Fruit fly (Drosophila melanogaster) whole organism, embryonic: ENCODE data around the gene Prp3.
A peak's percentile ranks its signal among the peaks of the same experiment; 100 is the strongest.

Experiments used
- Asciz ChIP-seq: fragments of 200-800 bp; sonication (Bioruptor generic); optimal IDR thresholded peaks from 2 replicates; lab custom pipeline; 2017; ENCODE audit warnings: missing biosample characterization, mild to moderate bottlenecking, missing genetic modification characterization, missing genetic modification reagents
- C15 ChIP-seq: fragments of 200-800 bp; sonication (Bioruptor generic); IDR thresholded peaks from 3 replicates; pipeline ENCODE4 v1.3.6; 2022; ENCODE audit warnings: missing biosample characterization, missing genetic modification characterization
- CG10209 ChIP-seq: fragments of 200-800 bp; sonication (Bioruptor generic); optimal IDR thresholded peaks from 3 replicates; lab custom pipeline; 2017; ENCODE audit warnings: missing biosample characterization, mild to moderate bottlenecking, missing genetic modification characterization, missing genetic modification reagents
- CG10267 ChIP-seq: fragments of 200-800 bp; sonication (Bioruptor generic); optimal IDR thresholded peaks from 2 replicates; lab custom pipeline; 2018; ENCODE audit warnings: missing biosample characterization, mild to moderate bottlenecking, missing genetic modification characterization, moderate library complexity
- CG12104 ChIP-seq: fragments of 200-800 bp; sonication (Bioruptor generic); optimal IDR thresholded peaks from 3 replicates; lab custom pipeline; 2016; ENCODE audit warnings: missing biosample characterization, missing genetic modification characterization
- CG14667 ChIP-seq: fragments of 200-800 bp; sonication (Bioruptor generic); IDR thresholded peaks from 2 replicates; pipeline ENCODE4 v1.3.6; 2022; ENCODE audit warnings: missing biosample characterization, missing genetic modification characterization
- CG14860 ChIP-seq: fragments of 200-800 bp; sonication (Bioruptor generic); IDR thresholded peaks from 3 replicates; pipeline ENCODE4 v1.3.6; 2022; ENCODE audit warnings: missing biosample characterization, missing genetic modification characterization; ENCODE audit not compliant: partially characterized antibody
- CG15696 ChIP-seq: fragments of 200-800 bp; sonication (Bioruptor generic); optimal IDR thresholded peaks from 2 replicates; lab custom pipeline; 2019; ENCODE audit warnings: missing biosample characterization, mild to moderate bottlenecking, missing genetic modification characterization, moderate library complexity
- CG17912 ChIP-seq: fragments of 200-800 bp; sonication (Bioruptor generic); optimal IDR thresholded peaks from 2 replicates; lab custom pipeline; 2018; ENCODE audit warnings: missing biosample characterization, mild to moderate bottlenecking, missing genetic modification characterization
- CG2875 ChIP-seq: fragments of 200-800 bp; sonication (Bioruptor generic); optimal IDR thresholded peaks from 2 replicates; lab custom pipeline; 2017; ENCODE audit warnings: missing biosample characterization, mild to moderate bottlenecking, missing genetic modification characterization, missing genetic modification reagents
- CG34224 ChIP-seq: fragments of 200-800 bp; sonication (Bioruptor generic); IDR thresholded peaks from 3 replicates; pipeline ENCODE4 v1.3.6; 2022; ENCODE audit warnings: missing biosample characterization, missing genetic modification characterization; ENCODE audit not compliant: partially characterized antibody
- CG3995 ChIP-seq: fragments of 200-800 bp; sonication (Bioruptor generic); optimal IDR thresholded peaks from 3 replicates; lab custom pipeline; 2016; ENCODE audit warnings: missing biosample characterization, missing genetic modification characterization
- CG6175 ChIP-seq: fragments of 200-800 bp; sonication (Bioruptor generic); IDR thresholded peaks from 3 replicates; pipeline ENCODE4 v1.3.6; 2022; ENCODE audit warnings: missing biosample characterization, missing genetic modification characterization
- CG6254 ChIP-seq: fragments of 200-800 bp; sonication (Bioruptor generic); optimal IDR thresholded peaks from 3 replicates; lab custom pipeline; 2017; ENCODE audit warnings: mild to moderate bottlenecking, missing biosample characterization, missing genetic modification reagents, missing genetic modification characterization
- CG8388 ChIP-seq: fragments of 200-800 bp; sonication (Bioruptor generic); optimal IDR thresholded peaks from 2 replicates; lab custom pipeline; 2019; ENCODE audit warnings: missing biosample characterization, mild to moderate bottlenecking, missing genetic modification characterization, moderate library complexity
- Doc3 ChIP-seq: fragments of 200-800 bp; sonication (Bioruptor generic); IDR thresholded peaks from 3 replicates; pipeline ENCODE4 v1.3.6; 2022; ENCODE audit warnings: missing biosample characterization, missing genetic modification characterization; ENCODE audit not compliant: partially characterized antibody
- Eip74EF ChIP-seq, 2 experiments: fragments of 200-800 bp in 1 of 2; fragments of >200 bp in 1 of 2; sonication (Bioruptor generic) in 1 of 2; optimal IDR thresholded peaks; 2 replicates each; lab custom pipeline; 2017 to 2019; ENCODE audit warnings: missing biosample characterization in 2 of 2, missing genetic modification characterization in 2 of 2, mild to moderate bottlenecking in 1 of 2, moderate library complexity in 1 of 2
- Elba2 ChIP-seq: fragments of 200-800 bp; sonication (Bioruptor generic); optimal IDR thresholded peaks from 3 replicates; lab custom pipeline; 2016; ENCODE audit warnings: missing biosample characterization, missing genetic modification characterization
- HLH3B ChIP-seq: fragments of 200-800 bp; sonication (Bioruptor generic); IDR thresholded peaks from 2 replicates; pipeline ENCODE4 v1.3.6; 2022; ENCODE audit warnings: missing biosample characterization, missing genetic modification characterization
- Neu2 ChIP-seq: fragments of 200-800 bp; sonication (Bioruptor generic); optimal IDR thresholded peaks from 3 replicates; lab custom pipeline; 2016; ENCODE audit warnings: missing biosample characterization, missing genetic modification characterization, borderline replicate concordance
- Sin3A ChIP-seq: fragments of >200 bp; optimal IDR thresholded peaks from 2 replicates; lab custom pipeline; 2018
- ab ChIP-seq: fragments of 200-800 bp; sonication (Bioruptor generic); optimal IDR thresholded peaks from 2 replicates; lab custom pipeline; 2016; ENCODE audit warnings: missing biosample characterization, missing genetic modification characterization
- ac ChIP-seq: fragments of 200-800 bp; sonication (Bioruptor generic); optimal IDR thresholded peaks from 3 replicates; lab custom pipeline; 2017; ENCODE audit warnings: missing biosample characterization, mild to moderate bottlenecking, missing genetic modification characterization
- ara ChIP-seq: fragments of 200-800 bp; sonication (Bioruptor generic); IDR thresholded peaks from 2 replicates; pipeline ENCODE4 v1.3.6; 2022; ENCODE audit warnings: missing biosample characterization, missing genetic modification characterization
- bigmax ChIP-seq: fragments of 200-800 bp; sonication (Bioruptor generic); optimal IDR thresholded peaks from 2 replicates; lab custom pipeline; 2018; ENCODE audit warnings: missing biosample characterization, mild to moderate bottlenecking, missing genetic modification characterization
- btn ChIP-seq: fragments of 200-800 bp; sonication (Bioruptor generic); optimal IDR thresholded peaks from 2 replicates; lab custom pipeline; 2016; ENCODE audit warnings: missing biosample characterization, missing genetic modification characterization
- chn ChIP-seq: fragments of 200-800 bp; sonication (Bioruptor generic); optimal IDR thresholded peaks from 2 replicates; lab custom pipeline; 2016; ENCODE audit warnings: missing biosample characterization, missing genetic modification characterization
- ci ChIP-seq: fragments of 200-800 bp; sonication (Bioruptor generic); IDR thresholded peaks from 3 replicates; pipeline ENCODE4 v1.3.6; 2022; ENCODE audit warnings: missing biosample characterization, missing genetic modification characterization
- dmrt11E ChIP-seq: fragments of 200-800 bp; sonication (Bioruptor generic); optimal IDR thresholded peaks from 3 replicates; lab custom pipeline; 2018; ENCODE audit warnings: missing biosample characterization, mild to moderate bottlenecking, missing genetic modification characterization, moderate library complexity
- esg ChIP-seq: fragments of 200-800 bp; sonication (Bioruptor generic); conservative IDR thresholded peaks from 2 replicates; pipeline ENCODE4 v1.3.6; 2022; ENCODE audit warnings: missing biosample characterization, missing genetic modification characterization
- exex ChIP-seq: fragments of 200-800 bp; sonication (Bioruptor generic); optimal IDR thresholded peaks from 4 replicates; lab custom pipeline; 2018; ENCODE audit warnings: missing biosample characterization, mild to moderate bottlenecking, missing genetic modification characterization, moderate library complexity
- grau ChIP-seq: fragments of 200-800 bp; optimal IDR thresholded peaks from 3 replicates; lab custom pipeline; 2019; ENCODE audit warnings: missing biosample characterization, mild to moderate bottlenecking, missing genetic modification characterization, moderate library complexity
- gsb ChIP-seq: fragments of 200-800 bp; sonication (Bioruptor generic); IDR thresholded peaks from 2 replicates; pipeline ENCODE4 v1.3.6; 2022; ENCODE audit warnings: missing biosample characterization, missing genetic modification characterization
- ind ChIP-seq: fragments of 200-800 bp; sonication (Bioruptor generic); optimal IDR thresholded peaks from 3 replicates; lab custom pipeline; 2016; ENCODE audit warnings: missing biosample characterization, missing genetic modification characterization
- lab ChIP-seq: fragments of 200-800 bp; sonication (Bioruptor generic); optimal IDR thresholded peaks from 3 replicates; lab custom pipeline; 2017; ENCODE audit warnings: missing biosample characterization, missing genetic modification characterization, mild to moderate bottlenecking, moderate library complexity, missing genetic modification reagents
- lbe ChIP-seq: fragments of 200-800 bp; sonication (Bioruptor generic); optimal IDR thresholded peaks from 2 replicates; lab custom pipeline; 2016; ENCODE audit warnings: missing biosample characterization, mild to moderate bottlenecking, missing genetic modification characterization
- mld ChIP-seq: fragments of 200-800 bp; sonication (Bioruptor generic); IDR thresholded peaks from 3 replicates; pipeline ENCODE4 v1.3.6; 2022; ENCODE audit warnings: missing biosample characterization, missing genetic modification characterization; ENCODE audit not compliant: partially characterized antibody
- nmo ChIP-seq: fragments of 200-800 bp; sonication (Bioruptor generic); optimal IDR thresholded peaks from 2 replicates; lab custom pipeline; 2018; ENCODE audit warnings: missing biosample characterization, mild to moderate bottlenecking, missing genetic modification characterization, moderate library complexity
- onecut ChIP-seq: fragments of 200-800 bp; sonication (Bioruptor generic); IDR thresholded peaks from 2 replicates; pipeline ENCODE4 v1.3.6; 2022; ENCODE audit warnings: missing biosample characterization, missing genetic modification characterization
- pb ChIP-seq: fragments of 200-800 bp; sonication (Bioruptor generic); optimal IDR thresholded peaks from 3 replicates; lab custom pipeline; 2016; ENCODE audit warnings: missing biosample characterization, missing genetic modification characterization
- psq ChIP-seq: fragments of 200-800 bp; sonication (Bioruptor generic); optimal IDR thresholded peaks from 2 replicates; lab custom pipeline; 2017; ENCODE audit warnings: missing biosample characterization, missing genetic modification characterization
- salm ChIP-seq: fragments of 200-800 bp; sonication (Bioruptor generic); optimal IDR thresholded peaks from 2 replicates; lab custom pipeline; 2018; ENCODE audit warnings: missing biosample characterization, mild to moderate bottlenecking, missing genetic modification characterization
- sna ChIP-seq: fragments of 200-800 bp; sonication (Bioruptor generic); IDR thresholded peaks from 2 replicates; pipeline ENCODE4 v1.3.6; 2022; ENCODE audit warnings: missing biosample characterization, missing genetic modification characterization; ENCODE audit not compliant: partially characterized antibody
- stc ChIP-seq: fragments of 200-800 bp; sonication (Bioruptor generic); IDR thresholded peaks from 2 replicates; pipeline ENCODE4 v1.3.6; 2022; ENCODE audit warnings: missing biosample characterization, missing genetic modification characterization
- stwl ChIP-seq: fragments of 200-800 bp; sonication (Bioruptor generic); optimal IDR thresholded peaks from 3 replicates; lab custom pipeline; 2018; ENCODE audit warnings: missing biosample characterization, mild to moderate bottlenecking, missing genetic modification characterization, moderate library complexity
- vnd ChIP-seq: fragments of 200-800 bp; sonication (Bioruptor generic); IDR thresholded peaks from 3 replicates; pipeline ENCODE4 v1.3.6; 2022; ENCODE audit warnings: missing biosample characterization, missing genetic modification characterization; ENCODE audit not compliant: partially characterized antibody
- zen2 ChIP-seq: fragments of 200-800 bp; sonication (Bioruptor generic); IDR thresholded peaks from 3 replicates; pipeline ENCODE4 v1.3.6; 2022; ENCODE audit warnings: missing biosample characterization, missing genetic modification characterization; ENCODE audit not compliant: partially characterized antibody

Gene Prp3

DNA sequence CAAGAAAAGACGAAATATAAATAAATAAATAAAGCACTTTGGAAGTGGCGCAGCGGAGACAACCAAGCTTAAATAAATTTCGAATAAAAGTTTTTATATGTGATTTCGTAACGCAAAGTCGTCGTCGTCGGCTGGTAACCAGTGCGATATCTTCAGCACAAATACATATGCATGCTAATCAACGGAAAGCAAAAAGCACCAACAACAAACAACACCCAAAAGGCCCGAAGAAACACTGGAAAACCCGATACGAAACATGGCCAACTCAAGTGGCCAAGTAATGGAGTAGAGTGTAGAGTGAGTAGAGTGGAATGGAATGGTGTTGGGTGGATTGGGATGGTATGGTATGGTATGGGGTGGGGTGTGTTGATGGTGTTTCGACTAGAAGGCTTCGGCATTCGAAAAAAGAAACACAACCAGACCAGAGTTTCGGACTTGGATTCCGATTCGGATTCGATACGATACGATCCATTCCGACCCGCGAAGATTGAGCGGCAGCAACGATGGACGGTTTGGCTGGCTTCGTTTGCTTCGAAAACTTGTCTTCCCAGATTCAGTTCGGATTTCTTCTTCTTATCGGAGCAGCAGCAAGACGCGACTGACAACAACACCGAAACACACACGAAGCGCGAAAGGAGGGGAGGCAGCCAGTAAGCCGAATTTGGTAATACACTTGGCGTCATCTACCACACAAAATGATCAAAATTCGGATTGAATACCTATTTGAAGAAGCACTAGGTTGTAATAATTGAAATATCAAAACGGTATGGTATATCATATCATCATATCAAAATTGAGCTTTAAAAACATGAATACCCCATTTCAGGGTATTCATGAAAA, 7.3 kb upstream of the Prp3 start (continued):
- TF ChIP-seq esg (GFP tag; lab: Robert Waterston, UW), result peak; percentile 95
- peak; percentile 84 for TF ChIP-seq psq (GFP tag; lab: Kevin White, UChicago)
- TF ChIP-seq C15, result 0 out of 3 replicates have a peak, but pooled peaks have one; percentile 50
- peak; percentile 91 for TF ChIP-seq Asciz (GFP tag; lab: Kevin White, UChicago)
- TF ChIP-seq CG2875 (GFP tag; lab: Kevin White, UChicago), result peak; percentile 89
- TF ChIP-seq salm (tag; lab: Kevin White, UChicago), result peak; percentile 90
- TF ChIP-seq Doc3 (GFP tag; lab: Robert Waterston, UW), result 0 out of 3 replicates have a peak, but pooled peaks have one; percentile 8
- TF ChIP-seq CG17912, result peak; percentile 53
- TF ChIP-seq CG10209 (GFP tag; lab: Kevin White, UChicago), result peak; percentile 94
- TF ChIP-seq CG12104 (GFP tag; lab: Kevin White, UChicago), result peak; percentile 91
- peak in 1 of 2 experiments; percentile 90 for TF ChIP-seq Eip74EF (GFP tag; optimal IDR thresholded peaks at IDR 0.05; lab: Kevin White, UChicago)
- no peak for TF ChIP-seq CG14860 (GFP tag; lab: Robert Waterston, UW)
- peak; percentile 97 for TF ChIP-seq lbe (GFP tag; lab: Kevin White, UChicago)
- peak; percentile 92 for TF ChIP-seq ab (GFP tag; lab: Kevin White, UChicago)
- TF ChIP-seq CG34224 (GFP tag; lab: Robert Waterston, UW), result no peak
- peak; percentile 95 for TF ChIP-seq chn (GFP tag; lab: Kevin White, UChicago)
- TF ChIP-seq Neu2 (GFP tag; lab: Kevin White, UChicago), result peak; percentile 64
- TF ChIP-seq stc, result peak; percentile 90
- peak; percentile 94 for TF ChIP-seq nmo (GFP tag; lab: Kevin White, UChicago)
- TF ChIP-seq Sin3A, result no peak
- peak; percentile 89 for TF ChIP-seq ara (GFP tag; lab: Robert Waterston, UW)
- TF ChIP-seq grau, result peak; percentile 95
- TF ChIP-seq btn (GFP tag; lab: Kevin White, UChicago), result peak; percentile 93
- peak; percentile 92; the same call in 1 of the 2 replicates for TF ChIP-seq CG14667 (GFP tag; lab: Robert Waterston, UW)
- TF ChIP-seq CG6175 (GFP tag; lab: Robert Waterston, UW), result peak; percentile 94
- TF ChIP-seq CG10267, result peak; percentile 69
- peak; percentile 71 for TF ChIP-seq CG3995 (GFP tag; lab: Kevin White, UChicago)
- peak; percentile 29 for TF ChIP-seq ac (GFP tag; lab: Kevin White, UChicago)
- peak; percentile 94 for TF ChIP-seq gsb (GFP tag; lab: Robert Waterston, UW)
- no peak for TF ChIP-seq mld (GFP tag; lab: Robert Waterston, UW)
- TF ChIP-seq vnd (GFP tag; lab: Robert Waterston, UW), result 0 out of 3 replicates have a peak, but pooled peaks have one; percentile 38
- TF ChIP-seq CG15696 (tag; lab: Kevin White, UChicago), result peak; percentile 53
- peak; percentile 96 for TF ChIP-seq ci (GFP tag; lab: Robert Waterston, UW)
- peak; percentile 96 for TF ChIP-seq HLH3B
- TF ChIP-seq ind (GFP tag; lab: Kevin White, UChicago), result peak; percentile 97
- TF ChIP-seq pb, result peak; percentile 94
- 0 out of 2 replicates have a peak, but pooled peaks have one; percentile 36 for TF ChIP-seq sna (GFP tag; lab: Robert Waterston, UW)
- peak; percentile 73 for TF ChIP-seq onecut (GFP tag; lab: Robert Waterston, UW)
- peak; percentile 81 for TF ChIP-seq dmrt11E (tag; lab: Kevin White, UChicago)
- no peak for TF ChIP-seq zen2 (GFP tag; lab: Robert Waterston, UW)
- peak; percentile 91 for TF ChIP-seq CG8388
- TF ChIP-seq CG6254 (GFP tag; lab: Kevin White, UChicago), result peak; percentile 86
- TF ChIP-seq lab (GFP tag; lab: Kevin White, UChicago), result peak; percentile 97
- peak; percentile 11 for TF ChIP-seq stwl (tag; lab: Kevin White, UChicago)
- TF ChIP-seq exex, result peak; percentile 46
- TF ChIP-seq Elba2 (GFP tag; lab: Kevin White, UChicago), result peak; percentile 13
- TF ChIP-seq bigmax (GFP tag; lab: Kevin White, UChicago), result peak; percentile 43
